Worm (Caenorhabditis elegans): ENCODE results near the gene fem-1.

fem-1 gene

DNA sequence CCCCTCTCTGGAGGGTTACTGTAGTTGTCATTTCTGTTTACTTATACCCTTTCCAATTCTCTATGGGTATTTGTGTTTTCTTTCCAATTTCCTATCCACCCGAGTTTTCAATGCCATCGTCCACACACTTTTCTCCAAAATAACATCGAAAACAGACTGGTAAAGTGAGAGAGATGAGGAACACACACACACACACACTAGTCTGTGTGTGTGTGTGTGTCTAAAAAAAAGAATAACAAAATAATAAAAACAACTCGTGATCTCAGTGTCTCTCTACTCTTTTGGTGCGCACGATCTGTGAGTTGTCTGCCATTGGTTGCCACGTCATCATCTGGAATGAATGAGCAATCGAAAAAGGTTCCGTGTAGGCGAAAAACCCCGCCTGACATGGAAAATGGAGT is 48.6 kb upstream of the fem-1 start (continued):
- TF ChIP-seq hpl-2 (GFP tag; optimal IDR thresholded peaks at IDR 0.05), result no peak
- TF ChIP-seq unc-62 (GFP tag; optimal IDR thresholded peaks at IDR 0.05), result no peak
- peak; percentile 47 for TF ChIP-seq snu-23 (GFP tag; optimal IDR thresholded peaks at IDR 0.05)
- peak; percentile 82 for TF ChIP-seq lin-14 (GFP tag; optimal IDR thresholded peaks at IDR 0.05)
- peak; percentile 11 to 64 for TF ChIP-seq lsy-2 (tag; optimal IDR thresholded peaks at IDR 0.05)
- no peak for TF ChIP-seq rnt-1 (tag; optimal IDR thresholded peaks at IDR 0.05)
- TF ChIP-seq nhr-90 (tag; optimal IDR thresholded peaks at IDR 0.05; ENCODE audit: poor library complexity), result peak; percentile 30
- TF ChIP-seq skn-1 (tag; optimal IDR thresholded peaks at IDR 0.05), result peak; percentile 46
- TF ChIP-seq C16A3.4 (tag; optimal IDR thresholded peaks at IDR 0.05), result no peak
- no peak for TF ChIP-seq nhr-84 (tag; optimal IDR thresholded peaks at IDR 0.05)
- TF ChIP-seq nhr-28 (tag; optimal IDR thresholded peaks at IDR 0.05), result no peak
- no peak for TF ChIP-seq unc-98 (GFP tag; IDR thresholded peaks at IDR 0.05)
- no peak for TF ChIP-seq zip-4 (GFP tag; optimal IDR thresholded peaks at IDR 0.05)
- no peak for TF ChIP-seq fos-1 (tag; optimal IDR thresholded peaks at IDR 0.05)
- no peak; the same call in 1 of the 2 replicates for TF ChIP-seq nhr-19 (GFP tag; conservative IDR thresholded peaks at IDR 0.05)
- no peak for TF ChIP-seq nhr-76 (tag; optimal IDR thresholded peaks at IDR 0.05)
- TF ChIP-seq mef-2 (tag; optimal IDR thresholded peaks at IDR 0.05), result no peak
- TF ChIP-seq aha-1 (tag; optimal IDR thresholded peaks at IDR 0.05), result no peak
- TF ChIP-seq nhr-77 (tag; optimal IDR thresholded peaks at IDR 0.05), result no peak
- TF ChIP-seq hlh-4 (tag; optimal IDR thresholded peaks at IDR 0.05), result no peak
- TF ChIP-seq ama-1 (optimal IDR thresholded peaks at IDR 0.05), result no peak
- no peak for TF ChIP-seq nhr-12 (tag; optimal IDR thresholded peaks at IDR 0.05)
- TF ChIP-seq unc-130 (tag; optimal IDR thresholded peaks at IDR 0.05), result no peak
- TF ChIP-seq vab-15 (tag; optimal IDR thresholded peaks at IDR 0.05), result no peak
- TF ChIP-seq C34B4.2 (tag; optimal IDR thresholded peaks at IDR 0.05), result no peak
- TF ChIP-seq F16B12.6 (tag; optimal IDR thresholded peaks at IDR 0.05), result no peak
- TF ChIP-seq mab-9 (GFP tag; IDR thresholded peaks at IDR 0.05), result no peak
- TF ChIP-seq ces-1 (GFP tag; optimal IDR thresholded peaks at IDR 0.05), result no peak
- no peak for TF ChIP-seq sup-37 (GFP tag; optimal IDR thresholded peaks at IDR 0.05)
- TF ChIP-seq Y116A8C.19 (tag; optimal IDR thresholded peaks at IDR 0.05; ENCODE audit: borderline replicate concordance), result no peak
- TF ChIP-seq ztf-4 (tag; optimal IDR thresholded peaks at IDR 0.05), result no peak
- TF ChIP-seq alr-1 (tag; optimal IDR thresholded peaks at IDR 0.05; ENCODE audit: borderline replicate concordance), result no peak
- TF ChIP-seq unc-30 (tag; optimal IDR thresholded peaks at IDR 0.05), result no peak
- no peak for TF ChIP-seq sptf-1 (tag; optimal IDR thresholded peaks at IDR 0.05)
- no peak for TF ChIP-seq grh-1 (GFP tag; IDR thresholded peaks at IDR 0.05)
- no peak for TF ChIP-seq sox-4 (tag; optimal IDR thresholded peaks at IDR 0.05)
- TF ChIP-seq nhr-237 (tag; optimal IDR thresholded peaks at IDR 0.05), result no peak
- TF ChIP-seq ceh-63 (GFP tag; optimal IDR thresholded peaks at IDR 0.05), result no peak
- TF ChIP-seq unc-86 (tag; optimal IDR thresholded peaks at IDR 0.05), result no peak
- no peak for TF ChIP-seq fkh-8 (tag; optimal IDR thresholded peaks at IDR 0.05)
- no peak for TF ChIP-seq ets-5 (GFP tag; IDR thresholded peaks at IDR 0.05)
- TF ChIP-seq dpl-1 (GFP tag; optimal IDR thresholded peaks at IDR 0.05), result peak in 1 of 3 experiments; percentile 14
- no peak for TF ChIP-seq tlp-1 (tag; optimal IDR thresholded peaks at IDR 0.05)
- TF ChIP-seq ceh-90 (tag; optimal IDR thresholded peaks at IDR 0.05), result no peak
- TF ChIP-seq fkh-10 (GFP tag; optimal IDR thresholded peaks at IDR 0.05), result no peak
- peak in 1 of 6 experiments; percentile 8 for TF ChIP-seq elt-3 (tag; optimal IDR thresholded peaks at IDR 0.05)
- TF ChIP-seq pax-3 (tag; optimal IDR thresholded peaks at IDR 0.05), result no peak
- TF ChIP-seq efl-3 (GFP tag; optimal IDR thresholded peaks at IDR 0.05), result no peak
- no peak for TF ChIP-seq efl-1 (optimal IDR thresholded peaks at IDR 0.05)
- TF ChIP-seq efl-1 (GFP tag; optimal IDR thresholded peaks at IDR 0.05 in 1 of 2), result no peak
- TF ChIP-seq pag-3 (tag; optimal IDR thresholded peaks at IDR 0.05; ENCODE audit: borderline replicate concordance, insufficient read depth), result no peak
- TF ChIP-seq egl-27 (tag; optimal IDR thresholded peaks at IDR 0.05), result no peak
- peak; percentile 27 for TF ChIP-seq mep-1 (tag; optimal IDR thresholded peaks at IDR 0.05)
- TF ChIP-seq ceh-8 (GFP tag; optimal IDR thresholded peaks at IDR 0.05), result peak; percentile 36
- no peak for TF ChIP-seq pqm-1 (tag; optimal IDR thresholded peaks at IDR 0.05)
